Worm (Caenorhabditis elegans) whole organism, midembryonic: ENCODE results near the gene T25B9.11.

ENCODE experiments used
- T22C8.4 ChIP-seq: fragments of 200-800 bp; sonication (Bioruptor generic); IDR thresholded peaks from 2 replicates; pipeline ENCODE4 v1.3.6; 2022; ENCODE audit warnings: missing genetic modification characterization, missing compliant biosample characterization
- cog-1 ChIP-seq: sonication (generic microtip); optimal IDR thresholded peaks from 2 replicates; lab custom pipeline; 2016; ENCODE audit warnings: missing genetic modification characterization, missing compliant biosample characterization
- flt-1 ChIP-seq: fragments of 200-800 bp; sonication (Bioruptor generic); IDR thresholded peaks from 2 replicates; pipeline ENCODE4 v1.3.6; 2022; ENCODE audit warnings: missing genetic modification characterization, missing compliant biosample characterization
- klf-2 ChIP-seq: fragments of 200-800 bp; sonication (Bioruptor generic); conservative IDR thresholded peaks from 2 replicates; pipeline ENCODE4 v1.3.6; 2022; ENCODE audit warnings: missing genetic modification reagents, missing genetic modification characterization, missing compliant biosample characterization
- med-1 ChIP-seq: sonication (generic microtip); optimal IDR thresholded peaks from 2 replicates; lab custom pipeline; 2017; ENCODE audit warnings: missing genetic modification characterization, mild to moderate bottlenecking, missing compliant biosample characterization, antibody characterized with exemption, missing genetic modification reagents; ENCODE audit not compliant: insufficient read depth
- ref-1 ChIP-seq: fragments of 200-800 bp; sonication (Bioruptor generic); conservative IDR thresholded peaks from 2 replicates; pipeline ENCODE4 v1.3.6; 2022; ENCODE audit warnings: missing genetic modification reagents, missing genetic modification characterization, missing compliant biosample characterization
- tab-1 ChIP-seq: fragments of 200-800 bp; sonication (Bioruptor generic); IDR thresholded peaks from 2 replicates; pipeline ENCODE4 v1.3.6; 2022; ENCODE audit warnings: missing genetic modification characterization, missing compliant biosample characterization
- ztf-23 ChIP-seq: fragments of 200-800 bp; sonication (Bioruptor generic); IDR thresholded peaks from 2 replicates; pipeline ENCODE4 v1.3.6; 2022; ENCODE audit warnings: missing genetic modification reagents, missing genetic modification characterization, missing compliant biosample characterization

DNA sequence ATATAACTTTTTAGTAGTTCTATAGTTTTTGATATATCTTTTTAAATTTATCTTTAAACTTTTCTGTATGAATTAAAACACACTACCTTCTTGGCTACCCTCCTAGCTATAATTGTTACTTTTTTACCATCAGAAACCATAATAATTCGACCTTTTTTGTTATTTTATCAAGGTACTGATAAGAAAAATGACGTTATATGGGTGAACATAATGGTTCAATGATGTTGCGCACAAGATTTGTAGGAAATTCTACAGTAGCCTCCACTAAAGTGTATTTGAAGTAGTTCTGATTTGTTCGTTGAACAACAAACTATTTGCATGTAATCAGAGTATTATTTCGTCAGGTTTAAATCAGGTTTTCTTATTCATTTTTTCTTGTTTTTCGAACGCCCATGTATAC lies 34.3 kb downstream of the T25B9.11 start:
- TF ChIP-seq T22C8.4 (GFP tag; lab: Robert Waterston, UW) = no peak
- TF ChIP-seq klf-2 = no peak
- no peak for TF ChIP-seq med-1
- no peak for TF ChIP-seq flt-1 (GFP tag; lab: Robert Waterston, UW)
- TF ChIP-seq cog-1 (tag; lab: Kevin White, UChicago) = no peak
- TF ChIP-seq ref-1 (GFP tag; lab: Robert Waterston, UW) = no peak
- TF ChIP-seq ztf-23 = no peak
- no peak for TF ChIP-seq tab-1
